Fruit fly (Drosophila melanogaster): Measurements from ENCODE around the gene ppk8.

The ppk8 gene

dm6 chrX:3530696-3531095 lies 26.9 kb upstream of the ppk8 start (continued):
- no peak for TF ChIP-seq Dad (GFP tag; optimal IDR thresholded peaks at IDR 0.05)
- TF ChIP-seq nau (GFP tag; optimal IDR thresholded peaks at IDR 0.05): no peak
- TF ChIP-seq lov (optimal IDR thresholded peaks at IDR 0.05): no peak
- TF ChIP-seq lov (GFP tag; IDR thresholded peaks at IDR 0.05): no peak
- TF ChIP-seq tap (tag; optimal IDR thresholded peaks at IDR 0.05): no peak
- no peak for TF ChIP-seq Dll (GFP tag; IDR thresholded peaks at IDR 0.05; ENCODE audit: partially characterized antibody)
- no peak for TF ChIP-seq CG8765 (GFP tag; IDR thresholded peaks at IDR 0.05)
- TF ChIP-seq chinmo (GFP tag; IDR thresholded peaks at IDR 0.05; ENCODE audit: partially characterized antibody): 0 out of 4 replicates have a peak, but pooled peaks have one; percentile 22
- no peak for TF ChIP-seq en (GFP tag; optimal IDR thresholded peaks at IDR 0.05)
- no peak for TF ChIP-seq CG10565 (GFP tag; optimal IDR thresholded peaks at IDR 0.05)
- TF ChIP-seq bab2 (GFP tag; optimal IDR thresholded peaks at IDR 0.05): no peak
- TF ChIP-seq cas (GFP tag; IDR thresholded peaks at IDR 0.05): no peak
- TF ChIP-seq NC2α (GFP tag; optimal IDR thresholded peaks at IDR 0.05): no peak
- no peak for TF ChIP-seq Asciz (GFP tag; optimal IDR thresholded peaks at IDR 0.05)
- TF ChIP-seq crol (GFP tag; IDR thresholded peaks at IDR 0.05): peak; percentile 67
- TF ChIP-seq CG3995 (GFP tag; optimal IDR thresholded peaks at IDR 0.05): no peak
- no peak for TF ChIP-seq CG8359 (GFP tag; optimal IDR thresholded peaks at IDR 0.05; ENCODE audit: borderline replicate concordance)
- TF ChIP-seq ash1 (GFP tag; optimal IDR thresholded peaks at IDR 0.05): no peak
- no peak for TF ChIP-seq CG10274 (GFP tag; optimal IDR thresholded peaks at IDR 0.05)
- no peak for TF ChIP-seq vfl (GFP tag; optimal IDR thresholded peaks at IDR 0.05)
- no peak for TF ChIP-seq Stat92E (GFP tag; optimal IDR thresholded peaks at IDR 0.05)
- TF ChIP-seq sim (GFP tag; IDR thresholded peaks at IDR 0.05): no peak
- no peak for TF ChIP-seq chm (GFP tag; IDR thresholded peaks at IDR 0.05)
- TF ChIP-seq Blimp-1 (GFP tag; optimal IDR thresholded peaks at IDR 0.05): no peak
- no peak for TF ChIP-seq CG1529 (GFP tag; optimal IDR thresholded peaks at IDR 0.05)
- no peak for TF ChIP-seq CG10979 (tag; optimal IDR thresholded peaks at IDR 0.05)

dm6 chrX:3538775-3539174 lies 18.8 kb upstream of the ppk8 start:
- TF ChIP-seq CG6254 (GFP tag; optimal IDR thresholded peaks at IDR 0.05) (no peak), btn (GFP tag; optimal IDR thresholded peaks at IDR 0.05) (no peak), D (optimal IDR thresholded peaks at IDR 0.05) (no peak), D (GFP tag; optimal IDR thresholded peaks at IDR 0.05) (no peak), pita (GFP tag; optimal IDR thresholded peaks at IDR 0.05) (no peak), CG30431 (GFP tag; optimal IDR thresholded peaks at IDR 0.05) (no peak), CG32772 (GFP tag; IDR thresholded peaks at IDR 0.05) (0 out of 2 replicates have a peak, but pooled peaks have one; percentile 7), Aef1 (GFP tag; IDR thresholded peaks at IDR 0.05) (no peak), trem (tag; optimal IDR thresholded peaks at IDR 0.05) (no peak), grn (GFP tag; optimal IDR thresholded peaks at IDR 0.05) (no peak), da (GFP tag; optimal IDR thresholded peaks at IDR 0.05) (no peak), Kr (GFP tag; optimal IDR thresholded peaks at IDR 0.05) (no peak), az2 (GFP tag; optimal IDR thresholded peaks at IDR 0.05) (peak; percentile 37), NK7.1 (GFP tag; optimal IDR thresholded peaks at IDR 0.05) (no peak), corto (GFP tag; optimal IDR thresholded peaks at IDR 0.05) (no peak), CG17829 (tag; optimal IDR thresholded peaks at IDR 0.05) (no peak), CG5953 (GFP tag; IDR thresholded peaks at IDR 0.05) (no peak), sens (GFP tag) (peak; percentile 85), CG3847 (GFP tag; IDR thresholded peaks at IDR 0.05) (no peak), Ets97D (GFP tag; optimal IDR thresholded peaks at IDR 0.05) (no peak), Ada2b (GFP tag; IDR thresholded peaks at IDR 0.05) (no peak), CG2129 (GFP tag; IDR thresholded peaks at IDR 0.05; ENCODE audit: partially characterized antibody) (no peak), nom (GFP tag; optimal IDR thresholded peaks at IDR 0.05) (no peak), TFAM (GFP tag; optimal IDR thresholded peaks at IDR 0.05) (no peak), so (GFP tag; IDR thresholded peaks at IDR 0.05) (no peak), oc (tag; optimal IDR thresholded peaks at IDR 0.05) (no peak), her (GFP tag; optimal IDR thresholded peaks at IDR 0.05) (peak; percentile 1)
